Worm (Caenorhabditis elegans) whole organism, L4/young adult: ENCODE measurements around the gene F47G3.1.

Experiments used
- W03F9.2 ChIP-seq: fragments of 150-350 bp; optimal IDR thresholded peaks from 2 replicates; lab custom pipeline; 2014; ENCODE audit warnings: missing biosample characterization, missing genetic modification characterization
- dao-5 ChIP-seq: sonication (generic microtip); optimal IDR thresholded peaks from 2 replicates; lab custom pipeline; 2016; ENCODE audit warnings: missing genotype, missing genetic modification characterization, moderate library complexity, missing compliant biosample characterization
- him-1 ChIP-seq: sonication (generic microtip); optimal IDR thresholded peaks from 2 replicates; lab custom pipeline; 2016; ENCODE audit warnings: missing genotype, missing genetic modification reagents, missing genetic modification characterization, missing compliant biosample characterization

ce11 chrX:2364703-2365299, 20.8 kb upstream of the F47G3.1 start:
- no peak for TF ChIP-seq dao-5 (tag; lab: Kevin White, UChicago)
- TF ChIP-seq him-1 (tag; lab: Kevin White, UChicago), result peak; percentile 75
- TF ChIP-seq W03F9.2 (tag; lab: Kevin White, UChicago), result peak; percentile 96
